Fruit fly (Drosophila melanogaster): ENCODE data around the gene CG13887.

The CG13887 gene

DNA sequence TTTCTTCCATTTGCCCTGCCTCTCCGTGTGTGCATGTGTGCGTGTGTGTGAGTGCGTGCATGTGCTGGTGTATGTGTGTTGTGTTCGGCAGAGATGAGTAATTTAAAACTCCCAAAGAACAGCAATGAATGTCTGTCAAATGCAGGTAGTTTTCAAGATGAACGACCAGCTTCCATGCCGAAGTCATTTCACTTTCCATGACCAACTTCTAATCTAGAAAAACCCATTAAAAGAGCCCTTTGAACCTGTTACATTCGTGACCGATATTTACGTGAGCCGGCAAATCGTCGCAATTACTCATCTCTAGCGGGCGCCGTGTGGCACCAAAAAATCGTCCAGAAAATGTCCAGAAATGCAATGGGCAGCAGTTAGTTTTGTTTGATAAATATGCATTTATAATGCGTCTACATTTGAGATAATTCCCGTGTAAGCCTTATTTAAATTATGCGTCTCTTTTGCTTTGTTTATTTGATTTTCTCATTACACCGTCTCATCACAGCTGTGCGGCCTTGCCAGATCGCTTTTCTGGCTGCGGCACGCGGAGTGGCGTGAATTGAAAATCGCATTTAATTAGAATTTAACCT is 34.8 kb downstream of the CG13887 start (continued):
- TF ChIP-seq CG14860 (GFP tag; IDR thresholded peaks at IDR 0.05; ENCODE audit: partially characterized antibody) (peak; percentile 80; the same call in 2 of the 3 replicates), nmo (GFP tag; optimal IDR thresholded peaks at IDR 0.05) (peak; percentile 62), CG17385 (GFP tag; optimal IDR thresholded peaks at IDR 0.05) (peak; percentile 31), Sox102F (GFP tag; optimal IDR thresholded peaks at IDR 0.05) (peak; percentile 7), bsh (GFP tag; optimal IDR thresholded peaks at IDR 0.05) (peak in 1 of 2 experiments; percentile 38), br (optimal IDR thresholded peaks at IDR 0.05) (no peak), CG9727 (GFP tag; optimal IDR thresholded peaks at IDR 0.05) (peak; percentile 37), lab (GFP tag; optimal IDR thresholded peaks at IDR 0.05) (peak; percentile 30), Taf1 (GFP tag; IDR thresholded peaks at IDR 0.05) (0 out of 2 replicates have a peak, but pooled peaks have one; percentile 11), mld (GFP tag; IDR thresholded peaks at IDR 0.05; ENCODE audit: partially characterized antibody) (peak; percentile 74; the same call in 1 of the 3 replicates), CG3163 (GFP tag; optimal IDR thresholded peaks at IDR 0.05) (peak; percentile 24), CG2120 (GFP tag; optimal IDR thresholded peaks at IDR 0.05) (peak; percentile 67), CG1792 (GFP tag; optimal IDR thresholded peaks at IDR 0.05) (peak; percentile 27), CG17361 (GFP tag; IDR thresholded peaks at IDR 0.05) (peak; percentile 71; the same call in 2 of the 3 replicates), Hr51 (GFP tag; optimal IDR thresholded peaks at IDR 0.05) (peak in 1 of 2 experiments; percentile 37), Atf3 (GFP tag; optimal IDR thresholded peaks at IDR 0.05) (peak; percentile 13), Med (GFP tag) (peak; percentile 83), Hsf (GFP tag; optimal IDR thresholded peaks at IDR 0.05) (peak; percentile 55), CG9876 (GFP tag; optimal IDR thresholded peaks at IDR 0.05) (peak; percentile 67), Doc3 (GFP tag; IDR thresholded peaks at IDR 0.05; ENCODE audit: partially characterized antibody) (peak; percentile 77; the same call in 2 of the 3 replicates), pnt (GFP tag; optimal IDR thresholded peaks at IDR 0.05) (peak; percentile 37), slp2 (GFP tag; optimal IDR thresholded peaks at IDR 0.05) (peak; percentile 60), mam (GFP tag; optimal IDR thresholded peaks at IDR 0.05) (peak; percentile 62), bowl (GFP tag; IDR thresholded peaks at IDR 0.05) (no peak), CG10267 (tag; optimal IDR thresholded peaks at IDR 0.05) (peak; percentile 9), Antp (GFP tag; optimal IDR thresholded peaks at IDR 0.05) (peak; percentile 65), Sin3A (optimal IDR thresholded peaks at IDR 0.05) (peak; percentile 93), HLH54F (GFP tag; optimal IDR thresholded peaks at IDR 0.05) (peak; percentile 51), CG10366 (GFP tag; IDR thresholded peaks at IDR 0.05) (no peak), Sry-δ (GFP tag; optimal IDR thresholded peaks at IDR 0.05) (peak; percentile 96), nerfin-2 (GFP tag; IDR thresholded peaks at IDR 0.05; ENCODE audit: partially characterized antibody) (peak; percentile 76), zen2 (GFP tag; IDR thresholded peaks at IDR 0.05; ENCODE audit: partially characterized antibody) (peak; percentile 59; the same call in 1 of the 3 replicates), CG6791 (GFP tag; IDR thresholded peaks at IDR 0.05; ENCODE audit: partially characterized antibody) (peak; percentile 65; the same call in 2 of the 3 replicates), cas (GFP tag; IDR thresholded peaks at IDR 0.05) (no peak), CG12391 (tag; optimal IDR thresholded peaks at IDR 0.05) (peak; percentile 11), E2f1 (GFP tag; IDR thresholded peaks at IDR 0.05) (0 out of 2 replicates have a peak, but pooled peaks have one; percentile 17), org-1 (GFP tag; optimal IDR thresholded peaks at IDR 0.05) (no peak), Lim3 (GFP tag; IDR thresholded peaks at IDR 0.05) (no peak), Bgb (GFP tag; IDR thresholded peaks at IDR 0.05; ENCODE audit: partially characterized antibody) (peak; percentile 71), CG13287 (GFP tag; IDR thresholded peaks at IDR 0.05; ENCODE audit: partially characterized antibody) (peak; percentile 79), shn (GFP tag; optimal IDR thresholded peaks at IDR 0.05) (peak; percentile 63), Oaz (GFP tag; IDR thresholded peaks at IDR 0.05) (no peak), Dfd (GFP tag; optimal IDR thresholded peaks at IDR 0.05) (no peak), Max (GFP tag; optimal IDR thresholded peaks at IDR 0.05) (peak; percentile 38), lilli (GFP tag; optimal IDR thresholded peaks at IDR 0.05) (peak; percentile 66), az2 (GFP tag; optimal IDR thresholded peaks at IDR 0.05) (peak; percentile 46), CG7963 (GFP tag; IDR thresholded peaks at IDR 0.05; ENCODE audit: partially characterized antibody) (peak; percentile 61; the same call in 2 of the 3 replicates), insv (GFP tag; optimal IDR thresholded peaks at IDR 0.05) (peak in 1 of 2 experiments; percentile 32), CG4854 (GFP tag; optimal IDR thresholded peaks at IDR 0.05) (no peak)
